Fruit fly (Drosophila melanogaster) whole organism: ENCODE data around the gene CG17931.

Source experiments
- CG8478 ChIP-seq: fragments of >200 bp; optimal IDR thresholded peaks from 2 replicates; lab custom pipeline; 2018; ENCODE audit warnings: inconsistent platforms
- Dll ChIP-seq: fragments of >200 bp; optimal IDR thresholded peaks from 2 replicates; lab custom pipeline; 2017
- EcR ChIP-seq, 2 experiments: fragments of >200 bp; optimal IDR thresholded peaks; 2 replicates each; lab custom pipeline; 2017; ENCODE audit warnings: missing biosample characterization in 2 of 2, missing genetic modification characterization in 2 of 2, missing genetic modification reagents in 2 of 2
- psq ChIP-seq: fragments of >200 bp; optimal IDR thresholded peaks from 2 replicates; lab custom pipeline; 2017

DNA sequence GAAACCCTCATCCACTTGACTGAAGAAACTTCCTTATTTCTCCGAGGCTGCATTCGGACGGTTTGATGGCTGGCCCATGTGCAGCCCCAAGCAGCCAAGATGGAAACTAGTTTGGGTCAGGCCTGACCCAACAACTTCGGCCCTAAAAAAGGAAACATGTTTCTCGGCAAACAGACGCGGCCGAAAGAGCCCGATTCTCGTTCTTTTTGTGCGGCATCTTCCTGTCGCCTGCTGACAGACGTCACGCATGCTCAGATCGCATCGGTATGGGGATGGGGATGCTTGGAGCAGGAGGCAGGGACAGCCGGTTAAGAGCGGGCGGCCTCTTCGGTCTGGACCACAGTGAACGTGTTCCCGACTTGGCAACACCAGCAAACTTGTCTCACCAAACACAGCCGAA is 42.5 kb downstream of the CG17931 start:
- TF ChIP-seq psq (lab: Kevin White, UChicago) (no peak), EcR (GFP tag; optimal IDR thresholded peaks at IDR 0.05; lab: Kevin White, UChicago) (no peak), Dll (lab: Kevin White, UChicago) (no peak), CG8478 (lab: Kevin White, UChicago) (no peak)
